Worm (Caenorhabditis elegans) whole organism, L4 larva: ENCODE data around the gene D1086.9.

Experiments
- ZK337.2 ChIP-seq: fragments of 200-800 bp; sonication (Bioruptor generic); IDR thresholded peaks from 2 replicates; pipeline ENCODE4 v1.3.6; 2022; ENCODE audit warnings: missing genetic modification reagents, missing genetic modification characterization, missing compliant biosample characterization
- fos-1 ChIP-seq: fragments of 150-350 bp; optimal IDR thresholded peaks from 2 replicates; lab custom pipeline; 2014; ENCODE audit warnings: missing biosample characterization, missing genetic modification characterization
- lsy-2 ChIP-seq, 2 experiments: fragments of 150-350 bp in 1 of 2; sonication (generic microtip) in 1 of 2; optimal IDR thresholded peaks; 2 replicates each; lab custom pipeline; 2014 to 2017; ENCODE audit warnings: missing biosample characterization in 2 of 2, missing genetic modification characterization in 2 of 2
- nhr-237 ChIP-seq: sonication (generic microtip); optimal IDR thresholded peaks from 2 replicates; lab custom pipeline; 2017; ENCODE audit warnings: missing biosample characterization, missing genetic modification characterization
- unc-39 ChIP-seq: sonication (generic microtip); optimal IDR thresholded peaks from 2 replicates; lab custom pipeline; 2017; ENCODE audit warnings: missing biosample characterization, missing genetic modification characterization

ce11 chrV:14103970-14104369 lies at the start of gene D1086.9:
- TF ChIP-seq ZK337.2 (GFP tag; lab: Robert Waterston, UW) (no peak), lsy-2 (tag; optimal IDR thresholded peaks at IDR 0.05; lab: Kevin White, UChicago) (no peak), fos-1 (tag; lab: Kevin White, UChicago) (no peak), unc-39 (no peak), nhr-237 (no peak)
